Fruit fly (Drosophila melanogaster): ENCODE data around the gene CG14022.
A peak's percentile ranks its signal among the peaks of the same experiment; 100 is the strongest.

Gene CG14022

DNA sequence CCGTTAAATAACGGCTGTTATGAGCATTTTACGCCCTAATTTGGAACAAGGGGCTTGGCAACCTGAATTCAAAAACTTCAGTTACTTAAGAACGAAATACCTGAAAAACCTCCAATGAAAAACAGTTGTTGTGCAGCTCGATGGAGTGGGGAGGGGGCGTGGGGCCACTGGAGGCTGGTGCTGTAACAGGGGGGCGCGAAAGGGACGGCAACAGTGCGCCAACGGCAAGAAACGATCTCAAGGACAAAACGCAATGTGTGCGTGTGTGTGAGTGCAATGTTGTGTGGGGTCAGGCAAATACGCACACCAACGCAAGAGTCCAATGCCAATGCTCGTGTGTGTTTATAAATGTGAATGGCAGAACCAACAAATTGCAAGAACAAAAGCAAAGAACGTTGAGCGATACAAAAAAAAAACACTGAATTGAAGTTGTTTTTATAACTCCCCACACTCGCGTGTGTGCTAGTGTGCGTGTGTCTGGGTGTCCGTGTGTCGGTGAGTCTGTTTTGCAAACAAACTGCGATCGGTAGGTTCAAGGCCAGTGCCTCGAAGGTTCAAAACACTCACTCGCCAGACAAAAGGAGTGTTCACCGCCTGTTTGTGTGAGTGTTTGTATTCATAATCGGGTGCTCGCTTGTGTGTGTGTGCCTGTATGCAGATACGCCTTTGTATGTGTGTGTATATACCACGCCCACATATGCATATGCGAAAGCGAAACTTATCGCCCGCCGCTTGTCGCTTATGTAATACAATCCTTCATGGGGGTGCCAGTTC lies 36.6 kb downstream of the CG14022 start:
- TF ChIP-seq dl (GFP tag; optimal IDR thresholded peaks at IDR 0.05; ENCODE audit: insufficient read depth in 1 of 2, partially characterized antibody in 2 of 2) (peak in 1 of 2 experiments; percentile 53), Hnf4 (GFP tag; optimal IDR thresholded peaks at IDR 0.05) (no peak), Rel (GFP tag; optimal IDR thresholded peaks at IDR 0.05) (no peak), Rel (tag; optimal IDR thresholded peaks at IDR 0.05) (peak; percentile 37), Dif (GFP tag; optimal IDR thresholded peaks at IDR 0.05; ENCODE audit: partially characterized antibody) (peak; percentile 79), CrebA (GFP tag; optimal IDR thresholded peaks at IDR 0.05; ENCODE audit: borderline replicate concordance) (no peak), N (GFP tag; optimal IDR thresholded peaks at IDR 0.05) (peak; percentile 62), dmrt93B (GFP tag; optimal IDR thresholded peaks at IDR 0.05) (no peak), usp (GFP tag; optimal IDR thresholded peaks at IDR 0.05) (no peak), Hr78 (GFP tag; optimal IDR thresholded peaks at IDR 0.05) (no peak), CG32264 (GFP tag; optimal IDR thresholded peaks at IDR 0.05) (no peak), Sp1 (GFP tag; optimal IDR thresholded peaks at IDR 0.05) (peak; percentile 8), tai (GFP tag; optimal IDR thresholded peaks at IDR 0.05) (peak; percentile 21), foxo (GFP tag; optimal IDR thresholded peaks at IDR 0.05) (no peak), Dfd (GFP tag; optimal IDR thresholded peaks at IDR 0.05) (no peak), Hr83 (GFP tag; optimal IDR thresholded peaks at IDR 0.05; ENCODE audit: poor library complexity, severe bottlenecking) (peak; percentile 77), fru (GFP tag; optimal IDR thresholded peaks at IDR 0.05) (peak; percentile 26), HLH106 (tag; optimal IDR thresholded peaks at IDR 0.05) (peak; percentile 9), psq (GFP tag; optimal IDR thresholded peaks at IDR 0.05) (no peak), woc (GFP tag; optimal IDR thresholded peaks at IDR 0.05) (no peak), br (GFP tag; optimal IDR thresholded peaks at IDR 0.05) (no peak), Jra (GFP tag; optimal IDR thresholded peaks at IDR 0.05) (peak; percentile 48), ey (GFP tag; optimal IDR thresholded peaks at IDR 0.05) (no peak), sv (GFP tag; optimal IDR thresholded peaks at IDR 0.05) (no peak), rgr (GFP tag; optimal IDR thresholded peaks at IDR 0.05) (peak; percentile 0), Abd-B (GFP tag; optimal IDR thresholded peaks at IDR 0.05) (peak; percentile 59), jim (GFP tag; optimal IDR thresholded peaks at IDR 0.05) (peak; percentile 87)

DNA sequence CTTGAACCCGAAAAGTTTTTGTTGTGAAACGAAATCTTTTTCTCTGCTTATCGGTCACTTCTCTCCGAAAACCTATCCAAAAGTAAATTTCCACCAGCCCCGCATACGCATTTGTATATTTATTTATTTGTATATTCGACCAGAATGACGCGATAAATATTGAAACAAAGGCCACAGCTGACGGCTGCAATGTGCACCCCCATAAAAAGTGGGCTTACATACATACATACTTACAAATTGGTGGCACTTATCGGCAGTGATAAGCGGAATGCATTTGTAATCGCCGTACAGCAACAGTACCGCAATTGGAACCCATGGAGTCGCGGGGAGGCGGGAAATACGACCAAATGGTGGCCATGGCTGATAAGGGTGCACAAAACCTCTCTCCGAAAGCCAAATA lies 37.5 kb downstream of the CG14022 start:
- TF ChIP-seq Jra (GFP tag; optimal IDR thresholded peaks at IDR 0.05) (peak; percentile 51), Hnf4 (GFP tag; optimal IDR thresholded peaks at IDR 0.05) (peak; percentile 47), HLH106 (tag; optimal IDR thresholded peaks at IDR 0.05) (no peak), Rel (GFP tag; optimal IDR thresholded peaks at IDR 0.05) (peak; percentile 21), Rel (tag; optimal IDR thresholded peaks at IDR 0.05) (peak; percentile 92), Myc (optimal IDR thresholded peaks at IDR 0.05) (no peak), N (GFP tag; optimal IDR thresholded peaks at IDR 0.05) (no peak), h (GFP tag; optimal IDR thresholded peaks at IDR 0.05) (peak; percentile 43), br (GFP tag; optimal IDR thresholded peaks at IDR 0.05) (peak; percentile 30), GATAd (GFP tag; optimal IDR thresholded peaks at IDR 0.05) (no peak), CrebA (GFP tag; optimal IDR thresholded peaks at IDR 0.05; ENCODE audit: borderline replicate concordance) (peak; percentile 76), woc (GFP tag; optimal IDR thresholded peaks at IDR 0.05) (no peak), ey (GFP tag; optimal IDR thresholded peaks at IDR 0.05) (no peak), Mio (GFP tag; optimal IDR thresholded peaks at IDR 0.05) (no peak), Hr83 (GFP tag; optimal IDR thresholded peaks at IDR 0.05; ENCODE audit: poor library complexity, severe bottlenecking) (peak; percentile 39), Dfd (GFP tag; optimal IDR thresholded peaks at IDR 0.05) (no peak)

DNA sequence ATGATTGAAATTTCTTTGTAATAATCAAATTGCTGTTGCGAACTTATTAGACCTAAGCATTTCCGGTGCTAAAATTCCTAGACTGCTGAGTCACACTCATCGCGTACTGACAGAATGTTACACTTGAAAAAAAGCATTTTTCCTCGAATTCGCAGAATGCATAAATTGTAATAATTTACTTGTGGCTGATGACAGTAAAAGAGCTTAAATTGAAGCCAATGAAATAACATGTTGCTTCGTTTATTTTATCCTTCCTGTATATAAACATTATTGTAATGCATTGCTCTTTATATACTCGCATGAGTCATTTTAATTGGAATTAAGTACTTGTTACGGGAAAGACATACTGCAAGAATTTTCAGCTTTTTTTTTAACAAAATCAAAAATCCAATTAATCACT lies 38.1 kb downstream of the CG14022 start:
- TF ChIP-seq CG9705 (GFP tag; optimal IDR thresholded peaks at IDR 0.05) (no peak), br (GFP tag; optimal IDR thresholded peaks at IDR 0.05) (no peak), Sp1 (GFP tag; optimal IDR thresholded peaks at IDR 0.05) (no peak), psq (GFP tag; optimal IDR thresholded peaks at IDR 0.05) (no peak), dl (GFP tag; optimal IDR thresholded peaks at IDR 0.05; ENCODE audit: insufficient read depth in 1 of 2, partially characterized antibody in 2 of 2) (no peak), brk (GFP tag; optimal IDR thresholded peaks at IDR 0.05) (no peak), Dif (GFP tag; optimal IDR thresholded peaks at IDR 0.05; ENCODE audit: partially characterized antibody) (no peak), sv (GFP tag; optimal IDR thresholded peaks at IDR 0.05) (no peak), Jra (GFP tag; optimal IDR thresholded peaks at IDR 0.05) (no peak), dmrt93B (GFP tag; optimal IDR thresholded peaks at IDR 0.05) (no peak), h (GFP tag; optimal IDR thresholded peaks at IDR 0.05) (peak; percentile 15), GATAd (GFP tag; optimal IDR thresholded peaks at IDR 0.05) (no peak), ey (GFP tag; optimal IDR thresholded peaks at IDR 0.05) (no peak), HLH106 (tag; optimal IDR thresholded peaks at IDR 0.05) (peak; percentile 33), OdsH (GFP tag; optimal IDR thresholded peaks at IDR 0.05) (no peak), Abd-B (GFP tag; optimal IDR thresholded peaks at IDR 0.05) (no peak), CrebA (GFP tag; optimal IDR thresholded peaks at IDR 0.05; ENCODE audit: borderline replicate concordance) (no peak), dsf (GFP tag; optimal IDR thresholded peaks at IDR 0.05; ENCODE audit: borderline replicate concordance) (no peak), Hnf4 (GFP tag; optimal IDR thresholded peaks at IDR 0.05) (no peak), pan (optimal IDR thresholded peaks at IDR 0.05) (no peak), Hr83 (GFP tag; optimal IDR thresholded peaks at IDR 0.05; ENCODE audit: poor library complexity, severe bottlenecking) (no peak), woc (GFP tag; optimal IDR thresholded peaks at IDR 0.05) (no peak), tai (GFP tag; optimal IDR thresholded peaks at IDR 0.05) (peak; percentile 43), sage (GFP tag; optimal IDR thresholded peaks at IDR 0.05) (no peak), fru (GFP tag; optimal IDR thresholded peaks at IDR 0.05) (no peak), Rel (GFP tag; optimal IDR thresholded peaks at IDR 0.05) (no peak), Rel (tag; optimal IDR thresholded peaks at IDR 0.05) (no peak), Hr78 (GFP tag; optimal IDR thresholded peaks at IDR 0.05) (no peak), lola (GFP tag; optimal IDR thresholded peaks at IDR 0.05) (no peak), Vsx2 (GFP tag; optimal IDR thresholded peaks at IDR 0.05; ENCODE audit: partially characterized antibody) (no peak), Mio (GFP tag; optimal IDR thresholded peaks at IDR 0.05) (no peak), rgr (GFP tag; optimal IDR thresholded peaks at IDR 0.05) (peak; percentile 21), Myc (optimal IDR thresholded peaks at IDR 0.05) (no peak), foxo (GFP tag; optimal IDR thresholded peaks at IDR 0.05) (peak in 1 of 2 experiments; percentile 31), Dfd (GFP tag; optimal IDR thresholded peaks at IDR 0.05) (no peak)
